Worm (Caenorhabditis elegans) whole organism, late embryonic: ENCODE data around the gene C08H9.18.

Experiments used
- pha-4 ChIP-seq: fragments of 150-350 bp; optimal IDR thresholded peaks from 2 replicates; lab custom pipeline; 2018; ENCODE audit warnings: missing biosample characterization, missing genetic modification reagents, missing genetic modification characterization
- pqm-1 ChIP-seq: sonication (generic microtip); optimal IDR thresholded peaks from 2 replicates; lab custom pipeline; 2016; ENCODE audit warnings: missing genetic modification characterization, missing compliant biosample characterization
- sox-4 ChIP-seq: sonication (generic microtip); optimal IDR thresholded peaks from 2 replicates; lab custom pipeline; 2017; ENCODE audit warnings: mild to moderate bottlenecking, missing genetic modification characterization, inconsistent platforms, missing compliant biosample characterization
- tbx-7 ChIP-seq: sonication (generic microtip); optimal IDR thresholded peaks from 2 replicates; lab custom pipeline; 2016; ENCODE audit warnings: missing genotype, missing genetic modification characterization, missing compliant biosample characterization
- unc-42 ChIP-seq: sonication (generic microtip); optimal IDR thresholded peaks from 2 replicates; lab custom pipeline; 2016; ENCODE audit warnings: missing genotype, missing genetic modification characterization, missing compliant biosample characterization
- ztf-16 ChIP-seq: sonication (generic microtip); optimal IDR thresholded peaks from 2 replicates; lab custom pipeline; 2017; ENCODE audit warnings: missing genetic modification characterization, missing compliant biosample characterization

DNA sequence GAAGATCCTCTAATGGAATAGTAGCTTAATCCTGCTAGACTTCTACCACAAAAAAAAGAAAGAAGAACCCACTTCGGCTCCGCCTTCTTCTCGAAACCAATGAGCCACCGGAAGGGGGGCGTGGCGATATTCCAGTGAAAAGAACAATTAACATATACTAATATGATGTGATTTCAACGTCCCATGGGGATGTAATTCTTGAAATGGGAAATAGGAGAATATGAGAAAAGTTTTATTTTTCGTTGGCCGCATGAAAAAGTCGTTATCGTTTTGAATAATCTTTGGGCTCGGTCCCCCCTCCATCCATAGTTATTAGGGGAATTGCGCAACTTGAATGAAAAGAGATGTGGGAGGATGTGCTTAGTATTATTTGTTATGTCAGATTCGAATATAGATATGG is 38.2 kb upstream of the C08H9.18 start, which contains the start of gene unc-4:
- TF ChIP-seq unc-42 (tag; lab: Kevin White, UChicago) (no peak), ztf-16 (tag; lab: Kevin White, UChicago) (no peak), pqm-1 (no peak), pha-4 (tag; lab: Kevin White, UChicago) (no peak), sox-4 (tag; lab: Kevin White, UChicago) (no peak), tbx-7 (tag; lab: Kevin White, UChicago) (no peak)
